Fruit fly (Drosophila melanogaster): Measurements from ENCODE around the gene EAChm.

- no peak for TF ChIP-seq pan (optimal IDR thresholded peaks at IDR 0.05)
- no peak for TF ChIP-seq psq (optimal IDR thresholded peaks at IDR 0.05)
- no peak for TF ChIP-seq CG8478 (optimal IDR thresholded peaks at IDR 0.05)
These were observed 7.0 kb downstream of the EAChm start, which contains the start of gene CG13460 for dm6 chr3L:15061605-15062004.
